Worm (Caenorhabditis elegans) whole organism, young adult: ENCODE data around the gene F10D7.10.

Experiments
- B0035.1 ChIP-seq: sonication (generic microtip); optimal IDR thresholded peaks from 2 replicates; lab custom pipeline; 2016; ENCODE audit warnings: missing genetic modification characterization, mild to moderate bottlenecking, missing compliant biosample characterization, missing genotype, missing genetic modification reagents
- B0261.1 ChIP-seq: sonication (generic microtip); optimal IDR thresholded peaks from 2 replicates; lab custom pipeline; 2016; ENCODE audit warnings: mild to moderate bottlenecking, missing genetic modification characterization, moderate library complexity, missing compliant biosample characterization
- D2030.7 ChIP-seq: fragments of 200-800 bp; sonication (Bioruptor generic); IDR thresholded peaks from 2 replicates; pipeline ENCODE4 v1.3.6; 2022; ENCODE audit warnings: missing genetic modification reagents, missing genetic modification characterization, missing compliant biosample characterization
- F23B12.7 ChIP-seq: sonication (generic microtip); optimal IDR thresholded peaks from 2 replicates; lab custom pipeline; 2017; ENCODE audit warnings: missing genetic modification characterization, mild to moderate bottlenecking, missing compliant biosample characterization, antibody characterized with exemption, moderate library complexity; ENCODE audit not compliant: insufficient read depth
- F37B4.10 ChIP-seq: fragments of 200-800 bp; sonication (Bioruptor generic); IDR thresholded peaks from 2 replicates; pipeline ENCODE4 v1.3.6; 2022; ENCODE audit warnings: missing genetic modification characterization, missing compliant biosample characterization
- K11D2.4 ChIP-seq: fragments of 200-800 bp; sonication (Bioruptor generic); IDR thresholded peaks from 2 replicates; pipeline ENCODE4 v1.3.6; 2022; ENCODE audit warnings: missing genetic modification reagents, missing genetic modification characterization, missing compliant biosample characterization
- T26A5.8 ChIP-seq: sonication (generic microtip); optimal IDR thresholded peaks from 2 replicates; lab custom pipeline; 2016; ENCODE audit warnings: missing genetic modification characterization, missing compliant biosample characterization
- Y53G8AR.9 ChIP-seq: fragments of 200-800 bp; sonication (Bioruptor generic); conservative IDR thresholded peaks from 2 replicates; pipeline ENCODE4 v1.3.6; 2022; ENCODE audit warnings: missing genetic modification reagents, missing genetic modification characterization, missing compliant biosample characterization
- Y79H2A.3 ChIP-seq: fragments of 200-800 bp; sonication (Bioruptor generic); conservative IDR thresholded peaks from 2 replicates; pipeline ENCODE4 v1.3.6; 2022; ENCODE audit warnings: missing genetic modification reagents, missing genetic modification characterization, missing compliant biosample characterization
- ama-1 ChIP-seq, 3 experiments: fragments of 150-350 bp in 1 of 3; sonication (generic microtip) in 2 of 3; optimal IDR thresholded peaks; 2 replicates each; lab custom pipeline; 2014 to 2018; ENCODE audit warnings: missing biosample characterization in 2 of 3, missing genetic modification characterization in 2 of 3, missing genetic modification reagents in 2 of 3
- aptf-2 ChIP-seq: fragments of 200-800 bp; sonication (Bioruptor generic); conservative IDR thresholded peaks from 2 replicates; pipeline ENCODE4 v1.3.6; 2022; ENCODE audit warnings: missing genetic modification reagents, missing genetic modification characterization, missing compliant biosample characterization
- atf-7 ChIP-seq: sonication (generic microtip); optimal IDR thresholded peaks from 2 replicates; lab custom pipeline; 2017; ENCODE audit warnings: mild to moderate bottlenecking, missing genetic modification characterization, missing compliant biosample characterization
- attf-3 ChIP-seq: fragments of 200-800 bp; sonication (Bioruptor generic); conservative IDR thresholded peaks from 2 replicates; pipeline ENCODE4 v1.3.6; 2022; ENCODE audit warnings: missing genetic modification reagents, missing genetic modification characterization, missing compliant biosample characterization
- attf-5 ChIP-seq: fragments of 200-800 bp; sonication (Bioruptor generic); optimal IDR thresholded peaks from 2 replicates; lab custom pipeline; 2018; ENCODE audit warnings: mild to moderate bottlenecking, missing genetic modification characterization, missing compliant biosample characterization
- ccch-3 ChIP-seq: fragments of 200-800 bp; sonication (Bioruptor generic); optimal IDR thresholded peaks from 2 replicates; lab custom pipeline; 2018; ENCODE audit warnings: mild to moderate bottlenecking, missing genetic modification characterization, missing compliant biosample characterization
- ceh-100 ChIP-seq: fragments of 200-800 bp; sonication (Bioruptor generic); IDR thresholded peaks from 2 replicates; pipeline ENCODE4 v1.3.6; 2022; ENCODE audit warnings: missing genetic modification reagents, missing genetic modification characterization, missing compliant biosample characterization
- ceh-27 ChIP-seq: fragments of 200-800 bp; sonication (Bioruptor generic); optimal IDR thresholded peaks from 2 replicates; lab custom pipeline; 2018; ENCODE audit warnings: mild to moderate bottlenecking, missing genetic modification characterization, moderate library complexity, missing compliant biosample characterization
- ceh-40 ChIP-seq: fragments of 200-800 bp; sonication (Bioruptor generic); IDR thresholded peaks from 2 replicates; pipeline ENCODE4 v1.3.6; 2022; ENCODE audit warnings: missing genetic modification characterization, missing compliant biosample characterization
- ceh-91 ChIP-seq: fragments of 200-800 bp; sonication (Bioruptor generic); IDR thresholded peaks from 2 replicates; pipeline ENCODE4 v1.3.6; 2022; ENCODE audit warnings: missing genetic modification reagents, missing genetic modification characterization, missing compliant biosample characterization
- die-1 ChIP-seq: sonication (generic microtip); optimal IDR thresholded peaks from 2 replicates; lab custom pipeline; 2016; ENCODE audit warnings: missing genotype, mild to moderate bottlenecking, missing genetic modification characterization, missing compliant biosample characterization
- dpff-1 ChIP-seq: sonication (generic microtip); optimal IDR thresholded peaks from 2 replicates; lab custom pipeline; 2017; ENCODE audit warnings: mild to moderate bottlenecking, missing genetic modification characterization, missing compliant biosample characterization
- efl-1 ChIP-seq: fragments of 150-350 bp; optimal IDR thresholded peaks from 2 replicates; lab custom pipeline; 2014; ENCODE audit warnings: missing biosample characterization, missing genetic modification reagents, missing genetic modification characterization
- egl-18 ChIP-seq: fragments of 200-800 bp; sonication (Bioruptor generic); IDR thresholded peaks from 2 replicates; pipeline ENCODE4 v1.3.6; 2022; ENCODE audit warnings: missing genetic modification reagents, missing genetic modification characterization, missing compliant biosample characterization
- hmg-1.2 ChIP-seq: fragments of 200-800 bp; sonication (Bioruptor generic); IDR thresholded peaks from 2 replicates; pipeline ENCODE4 v1.3.6; 2022; ENCODE audit warnings: missing genetic modification reagents, missing genetic modification characterization, missing compliant biosample characterization
- hsf-1 ChIP-seq: fragments of 200-800 bp; sonication (Bioruptor generic); IDR thresholded peaks from 2 replicates; pipeline ENCODE4 v1.3.6; 2022; ENCODE audit warnings: missing genetic modification reagents, missing genetic modification characterization, missing compliant biosample characterization
- let-526 ChIP-seq: fragments of 200-800 bp; sonication (Bioruptor generic); IDR thresholded peaks from 2 replicates; pipeline ENCODE4 v1.3.6; 2022; ENCODE audit warnings: missing genetic modification reagents, missing genetic modification characterization, missing compliant biosample characterization
- lin-35 ChIP-seq, 3 experiments: fragments of 150-350 bp in 2 of 3; sonication (generic microtip) in 1 of 3; optimal IDR thresholded peaks; 2 replicates each; lab custom pipeline; 2014 to 2018; ENCODE audit warnings: missing biosample characterization in 3 of 3, missing genetic modification characterization in 3 of 3, missing genetic modification reagents in 3 of 3
- lir-1 ChIP-seq: fragments of 200-800 bp; sonication (Bioruptor generic); conservative IDR thresholded peaks from 2 replicates; pipeline ENCODE4 v1.3.6; 2022; ENCODE audit warnings: missing genetic modification reagents, missing genetic modification characterization, missing compliant biosample characterization
- lsl-1 ChIP-seq: fragments of 200-800 bp; sonication (Bioruptor generic); optimal IDR thresholded peaks from 2 replicates; lab custom pipeline; 2018; ENCODE audit warnings: mild to moderate bottlenecking, missing genetic modification characterization, moderate library complexity, missing compliant biosample characterization
- madf-10 ChIP-seq: sonication (generic microtip); optimal IDR thresholded peaks from 2 replicates; lab custom pipeline; 2016; ENCODE audit warnings: mild to moderate bottlenecking, missing genetic modification characterization, missing compliant biosample characterization
- madf-6 ChIP-seq: fragments of 200-800 bp; sonication (Bioruptor generic); IDR thresholded peaks from 2 replicates; pipeline ENCODE4 v1.3.6; 2022; ENCODE audit warnings: missing genetic modification reagents, missing genetic modification characterization, missing compliant biosample characterization
- nfya-1 ChIP-seq: sonication (generic microtip); optimal IDR thresholded peaks from 2 replicates; lab custom pipeline; 2017; ENCODE audit warnings: antibody characterized with exemption, missing compliant biosample characterization, missing genetic modification characterization, borderline replicate concordance; ENCODE audit not compliant: insufficient read depth
- nfya-2 ChIP-seq: fragments of 200-800 bp; sonication (Bioruptor generic); IDR thresholded peaks from 2 replicates; pipeline ENCODE4 v1.3.6; 2022; ENCODE audit warnings: missing genetic modification reagents, missing genetic modification characterization, missing compliant biosample characterization
- pbrm-1 ChIP-seq: fragments of 200-800 bp; sonication (Bioruptor generic); IDR thresholded peaks from 2 replicates; pipeline ENCODE4 v1.3.6; 2022; ENCODE audit warnings: missing genetic modification reagents, missing genetic modification characterization, missing compliant biosample characterization
- rcor-1 ChIP-seq: fragments of 200-800 bp; sonication (Bioruptor generic); IDR thresholded peaks from 2 replicates; pipeline ENCODE4 v1.3.6; 2022; ENCODE audit warnings: missing genetic modification reagents, missing genetic modification characterization, missing compliant biosample characterization
- rec-8 ChIP-seq, 2 experiments: sonication (generic microtip); optimal IDR thresholded peaks; 2 replicates each; lab custom pipeline; 2016; ENCODE audit warnings: mild to moderate bottlenecking in 2 of 2, missing genetic modification characterization in 2 of 2, missing genetic modification reagents in 2 of 2, missing genotype in 2 of 2, missing biosample characterization in 1 of 2, missing compliant biosample characterization in 1 of 2, moderate library complexity in 1 of 2
- rpc-1 ChIP-seq, 2 experiments: fragments of 150-350 bp in 1 of 2; sonication (generic microtip) in 1 of 2; optimal IDR thresholded peaks; 2 replicates each; lab custom pipeline; 2014 to 2018; ENCODE audit warnings: missing biosample characterization in 1 of 2, missing genetic modification characterization in 1 of 2, missing genetic modification reagents in 1 of 2, missing genotype in 1 of 2
- snpc-4 ChIP-seq, 5 experiments: fragments of 150-350 bp in 1 of 5; sonication (generic microtip) in 4 of 5; optimal IDR thresholded peaks; 2 replicates each; lab custom pipeline; 2014 to 2018; ENCODE audit warnings: missing genetic modification characterization in 5 of 5, missing biosample characterization in 3 of 5, antibody characterized with exemption in 2 of 5, mild to moderate bottlenecking in 2 of 5, missing compliant biosample characterization in 2 of 5, missing genotype in 2 of 5, moderate library complexity in 2 of 5, missing genetic modification reagents in 1 of 5
- tbp1 ChIP-seq: fragments of 200-800 bp; sonication (Bioruptor generic); optimal IDR thresholded peaks from 2 replicates; lab custom pipeline; 2018; ENCODE audit warnings: mild to moderate bottlenecking, missing genetic modification characterization, missing compliant biosample characterization
- tbx-9 ChIP-seq: sonication (generic microtip); optimal IDR thresholded peaks from 2 replicates; lab custom pipeline; 2016; ENCODE audit warnings: borderline replicate concordance, missing genetic modification characterization, inconsistent platforms, missing compliant biosample characterization
- tlf-1 ChIP-seq: fragments of 200-800 bp; sonication (Bioruptor generic); optimal IDR thresholded peaks from 2 replicates; lab custom pipeline; 2018; ENCODE audit warnings: mild to moderate bottlenecking, missing genetic modification characterization, missing compliant biosample characterization
- unc-130 ChIP-seq: sonication (generic microtip); optimal IDR thresholded peaks from 2 replicates; lab custom pipeline; 2016; ENCODE audit warnings: missing genetic modification reagents, missing genetic modification characterization, missing compliant biosample characterization
- zim-3 ChIP-seq: sonication (generic microtip); optimal IDR thresholded peaks from 2 replicates; lab custom pipeline; 2017; ENCODE audit warnings: mild to moderate bottlenecking, missing genetic modification characterization, moderate library complexity, missing compliant biosample characterization
- ztf-18 ChIP-seq: sonication (generic microtip); optimal IDR thresholded peaks from 2 replicates; lab custom pipeline; 2016; ENCODE audit warnings: missing genotype, mild to moderate bottlenecking, missing genetic modification characterization, missing compliant biosample characterization
- ztf-26 ChIP-seq: sonication (generic microtip); optimal IDR thresholded peaks from 2 replicates; lab custom pipeline; 2017; ENCODE audit warnings: missing genetic modification characterization, missing compliant biosample characterization
- ztf-3 ChIP-seq: fragments of 200-800 bp; sonication (Bioruptor generic); optimal IDR thresholded peaks from 2 replicates; lab custom pipeline; 2018; ENCODE audit warnings: mild to moderate bottlenecking, missing genetic modification characterization, missing compliant biosample characterization
- ztf-6 ChIP-seq: fragments of 200-800 bp; sonication (Bioruptor generic); IDR thresholded peaks from 2 replicates; pipeline ENCODE4 v1.3.6; 2022; ENCODE audit warnings: missing genetic modification reagents, missing genetic modification characterization, missing compliant biosample characterization

Gene F10D7.10

ce11 chrX:17392182-17392581 is 12.6 kb upstream of the F10D7.10 start (continued):
- TF ChIP-seq D2030.7 (GFP tag; lab: Robert Waterston, UW) (no peak), rcor-1 (GFP tag; lab: Robert Waterston, UW) (peak; percentile 17; the same call in 1 of the 2 replicates), zim-3 (no peak), ama-1 (optimal IDR thresholded peaks at IDR 0.05; lab: Kevin White, UChicago) (no peak), ama-1 (GFP tag; optimal IDR thresholded peaks at IDR 0.05; lab: Kevin White, UChicago) (no peak), ztf-18 (tag; lab: Kevin White, UChicago) (peak; percentile 5), hsf-1 (GFP tag; lab: Robert Waterston, UW) (no peak), B0261.1 (no peak), egl-18 (no peak), lir-1 (GFP tag; lab: Robert Waterston, UW) (no peak), K11D2.4 (GFP tag; lab: Robert Waterston, UW) (0 out of 2 replicates have a peak, but pooled peaks have one; percentile 40), F23B12.7 (tag; lab: Kevin White, UChicago) (peak; percentile 61), lsl-1 (GFP tag; lab: Kevin White, UChicago) (no peak), T26A5.8 (tag; lab: Kevin White, UChicago) (no peak), die-1 (tag; lab: Kevin White, UChicago) (no peak), pbrm-1 (GFP tag; lab: Robert Waterston, UW) (no peak), F37B4.10 (GFP tag; lab: Robert Waterston, UW) (no peak), hmg-1.2 (GFP tag; lab: Robert Waterston, UW) (peak; percentile 43; the same call in 1 of the 2 replicates), ztf-6 (GFP tag; lab: Robert Waterston, UW) (no peak), snpc-4 (GFP tag; optimal IDR thresholded peaks at IDR 0.05; lab: Kevin White, UChicago) (no peak), snpc-4 (tag; optimal IDR thresholded peaks at IDR 0.05; lab: Kevin White, UChicago) (peak in 3 of 4 experiments; percentile 18 to 50 (median 30)), madf-6 (GFP tag; lab: Robert Waterston, UW) (no peak), ceh-40 (GFP tag; lab: Robert Waterston, UW) (no peak), ceh-91 (no peak), ceh-27 (peak; percentile 72), ceh-100 (GFP tag; lab: Robert Waterston, UW) (no peak), rec-8 (tag; optimal IDR thresholded peaks at IDR 0.05; lab: Kevin White, UChicago) (no peak), rpc-1 (optimal IDR thresholded peaks at IDR 0.05; lab: Kevin White, UChicago) (no peak), rpc-1 (tag; optimal IDR thresholded peaks at IDR 0.05; lab: Kevin White, UChicago) (no peak), tbp1 (GFP tag; lab: Kevin White, UChicago) (peak; percentile 13), aptf-2 (no peak), nfya-2 (GFP tag; lab: Robert Waterston, UW) (no peak), Y79H2A.3 (no peak), nfya-1 (tag; lab: Kevin White, UChicago) (no peak), efl-1 (GFP tag; lab: Kevin White, UChicago) (no peak), tbx-9 (tag; lab: Kevin White, UChicago) (no peak), unc-130 (GFP tag; lab: Kevin White, UChicago) (no peak), attf-3 (GFP tag; lab: Robert Waterston, UW) (no peak), dpff-1 (tag; lab: Kevin White, UChicago) (no peak), madf-10 (tag; lab: Kevin White, UChicago) (peak; percentile 75), let-526 (GFP tag; lab: Robert Waterston, UW) (no peak), atf-7 (tag; lab: Kevin White, UChicago) (no peak), tlf-1 (no peak), ccch-3 (GFP tag; lab: Kevin White, UChicago) (no peak), ztf-26 (tag; lab: Kevin White, UChicago) (peak; percentile 74), ztf-3 (GFP tag; lab: Kevin White, UChicago) (no peak), lin-35 (GFP tag; optimal IDR thresholded peaks at IDR 0.05; lab: Kevin White, UChicago) (peak in 1 of 3 experiments; percentile 27), Y53G8AR.9 (GFP tag; lab: Robert Waterston, UW) (no peak), attf-5 (peak; percentile 57), B0035.1 (tag; lab: Kevin White, UChicago) (no peak)
